Fruit fly (Drosophila melanogaster): ENCODE data around the gene Kcmf1.
A peak's percentile ranks its signal among the peaks of the same experiment; 100 is the strongest.

The Kcmf1 gene

DNA sequence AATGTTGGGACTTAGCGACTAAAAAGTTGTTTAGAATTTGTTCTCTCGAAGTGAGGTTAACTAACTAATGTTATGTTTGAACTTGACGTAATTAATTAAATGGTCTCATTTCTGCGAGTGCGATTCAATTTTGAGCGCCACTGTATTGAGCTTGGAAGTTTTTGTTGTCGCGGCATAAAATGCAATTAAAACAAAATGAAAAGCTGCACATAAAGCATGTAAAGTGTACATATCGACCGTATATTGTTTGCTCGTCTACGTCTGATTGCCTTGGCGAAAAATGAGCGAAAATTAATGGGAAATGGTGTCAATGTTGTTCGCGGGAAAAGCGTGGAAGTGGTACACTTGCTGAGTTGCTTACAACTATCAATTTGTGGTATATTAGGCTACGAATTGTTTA is 2.2 kb upstream of the Kcmf1 start:
- peak; percentile 95 for TF ChIP-seq tj (GFP tag; optimal IDR thresholded peaks at IDR 0.05)
- no peak for TF ChIP-seq toe (GFP tag; optimal IDR thresholded peaks at IDR 0.05)
- TF ChIP-seq CG1620 (GFP tag; optimal IDR thresholded peaks at IDR 0.05), result no peak
- peak; percentile 17 for TF ChIP-seq bab1 (GFP tag; optimal IDR thresholded peaks at IDR 0.05)

DNA sequence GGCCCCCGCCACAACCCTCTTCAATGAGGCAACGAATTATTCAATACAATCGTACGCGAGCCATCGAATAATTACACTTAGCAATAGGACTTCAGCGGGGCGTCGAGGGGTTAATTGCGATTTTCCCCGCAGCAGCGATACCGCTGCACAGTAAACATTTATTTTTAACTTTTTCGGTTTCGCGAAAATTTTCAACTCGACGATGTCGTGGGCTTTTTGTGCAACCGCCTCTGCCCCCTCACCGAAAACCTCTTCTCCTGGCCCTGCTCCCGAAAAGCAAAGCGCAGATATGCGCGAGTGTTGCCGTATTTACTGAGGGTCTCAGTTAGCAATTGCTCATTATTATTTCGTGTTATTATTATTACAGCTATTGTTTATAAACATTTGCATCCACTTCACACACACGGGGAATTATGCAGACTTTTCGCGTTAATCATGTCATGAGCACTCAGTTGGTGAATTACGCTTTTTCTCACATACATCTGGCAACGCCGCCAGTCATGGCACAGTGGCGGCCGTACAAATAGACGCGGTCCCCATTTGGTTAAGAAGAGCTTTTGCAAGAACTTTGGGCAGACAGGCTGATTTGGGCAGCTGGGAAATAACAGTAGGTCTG is 836 bp downstream of the Kcmf1 start:
- TF ChIP-seq CG7101 (tag; optimal IDR thresholded peaks at IDR 0.05) (peak; percentile 49), pad (GFP tag; optimal IDR thresholded peaks at IDR 0.05) (peak; percentile 93), CG14711 (tag; optimal IDR thresholded peaks at IDR 0.05) (peak; percentile 43), tj (GFP tag; optimal IDR thresholded peaks at IDR 0.05) (peak; percentile 62), CG7045 (GFP tag; optimal IDR thresholded peaks at IDR 0.05) (peak; percentile 50), CG33017 (tag; optimal IDR thresholded peaks at IDR 0.05) (peak; percentile 55), CG5204 (GFP tag; optimal IDR thresholded peaks at IDR 0.05) (no peak), Hr96 (GFP tag; optimal IDR thresholded peaks at IDR 0.05) (no peak), CG11617 (GFP tag; optimal IDR thresholded peaks at IDR 0.05) (peak; percentile 82), cnc (optimal IDR thresholded peaks at IDR 0.05) (no peak), CG1620 (GFP tag; optimal IDR thresholded peaks at IDR 0.05) (peak; percentile 61), cic (GFP tag; optimal IDR thresholded peaks at IDR 0.05) (peak; percentile 74), CG12768 (GFP tag; optimal IDR thresholded peaks at IDR 0.05) (peak; percentile 18), Mnt (GFP tag; optimal IDR thresholded peaks at IDR 0.05) (peak; percentile 84), Crg-1 (GFP tag; optimal IDR thresholded peaks at IDR 0.05) (peak; percentile 76), bab1 (GFP tag; optimal IDR thresholded peaks at IDR 0.05) (peak; percentile 71), Clk (GFP tag; optimal IDR thresholded peaks at IDR 0.05) (peak; percentile 61), toe (GFP tag; optimal IDR thresholded peaks at IDR 0.05) (no peak), kay (GFP tag; ENCODE audit: borderline replicate concordance) (no peak), ovo (GFP tag; optimal IDR thresholded peaks at IDR 0.05) (no peak)

DNA sequence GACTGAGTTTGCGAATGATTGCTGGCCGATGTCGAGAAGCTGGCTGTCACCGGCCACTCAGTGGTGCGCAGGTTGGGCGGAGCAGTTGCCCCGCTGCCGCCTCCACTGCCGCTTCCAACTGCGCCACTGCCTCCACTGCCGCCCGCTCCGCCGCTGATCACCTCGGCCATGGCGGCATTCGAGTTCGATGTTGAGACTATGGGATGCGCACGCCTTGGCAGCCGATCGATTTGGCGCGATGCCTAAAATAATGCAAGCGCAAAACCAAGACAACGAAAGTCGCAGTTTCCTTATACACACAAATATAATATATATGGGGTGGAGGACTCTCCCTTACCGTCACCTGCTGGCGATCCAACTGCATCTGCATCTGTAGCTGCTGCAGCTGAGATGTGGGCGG is 3.0 kb downstream of the Kcmf1 start:
- peak; percentile 52 for TF ChIP-seq CG7101 (tag; optimal IDR thresholded peaks at IDR 0.05)
- TF ChIP-seq CG33017 (tag; optimal IDR thresholded peaks at IDR 0.05), result peak; percentile 25
- peak; percentile 7 for TF ChIP-seq CG14711 (tag; optimal IDR thresholded peaks at IDR 0.05)
- no peak for TF ChIP-seq tj (GFP tag; optimal IDR thresholded peaks at IDR 0.05)
- TF ChIP-seq pad (GFP tag; optimal IDR thresholded peaks at IDR 0.05), result peak; percentile 71
- peak; percentile 20 for TF ChIP-seq CG1620 (GFP tag; optimal IDR thresholded peaks at IDR 0.05)
- peak; percentile 73 for TF ChIP-seq Mnt (GFP tag; optimal IDR thresholded peaks at IDR 0.05)
- no peak for TF ChIP-seq cnc (optimal IDR thresholded peaks at IDR 0.05)
- TF ChIP-seq CG7045 (GFP tag; optimal IDR thresholded peaks at IDR 0.05), result no peak
- TF ChIP-seq Clk (GFP tag; optimal IDR thresholded peaks at IDR 0.05), result peak; percentile 36
- TF ChIP-seq Hr96 (GFP tag; optimal IDR thresholded peaks at IDR 0.05), result no peak
- no peak for TF ChIP-seq kay (GFP tag; ENCODE audit: borderline replicate concordance)
- no peak for TF ChIP-seq toe (GFP tag; optimal IDR thresholded peaks at IDR 0.05)
- TF ChIP-seq CG5204 (GFP tag; optimal IDR thresholded peaks at IDR 0.05), result no peak
- TF ChIP-seq Crg-1 (GFP tag; optimal IDR thresholded peaks at IDR 0.05), result peak; percentile 21
- no peak for TF ChIP-seq ovo (GFP tag; optimal IDR thresholded peaks at IDR 0.05)
- peak; percentile 42 for TF ChIP-seq cic (GFP tag; optimal IDR thresholded peaks at IDR 0.05)
- no peak for TF ChIP-seq bab1 (GFP tag; optimal IDR thresholded peaks at IDR 0.05)
- peak; percentile 32 for TF ChIP-seq CG12768 (GFP tag; optimal IDR thresholded peaks at IDR 0.05)
- TF ChIP-seq CG11617 (GFP tag; optimal IDR thresholded peaks at IDR 0.05), result peak; percentile 64

DNA sequence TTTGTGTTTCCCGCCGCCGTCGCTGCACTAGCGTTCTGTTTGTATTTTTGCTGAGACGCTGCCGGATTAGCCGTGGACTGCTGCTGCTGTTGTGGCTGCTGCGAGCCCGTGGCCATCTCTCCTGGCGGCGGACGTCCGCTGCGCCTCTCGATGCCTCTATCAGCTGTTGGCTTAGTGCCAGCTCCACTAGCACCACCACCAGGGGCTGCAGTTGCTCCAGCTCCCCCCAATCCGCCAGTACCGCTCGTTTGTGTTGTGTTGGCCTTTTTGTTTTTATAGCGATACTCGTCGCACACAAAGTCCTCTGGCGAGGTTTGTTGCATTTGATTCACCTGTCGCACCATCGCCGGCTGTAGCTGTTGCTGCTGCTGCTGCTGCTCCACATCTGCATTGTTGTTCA is 4.0 kb downstream of the Kcmf1 start:
- TF ChIP-seq Hr96 (GFP tag; optimal IDR thresholded peaks at IDR 0.05) (no peak), toe (GFP tag; optimal IDR thresholded peaks at IDR 0.05) (no peak), Crg-1 (GFP tag; optimal IDR thresholded peaks at IDR 0.05) (peak; percentile 27), CG11617 (GFP tag; optimal IDR thresholded peaks at IDR 0.05) (no peak), bab1 (GFP tag; optimal IDR thresholded peaks at IDR 0.05) (no peak), CG1620 (GFP tag; optimal IDR thresholded peaks at IDR 0.05) (peak; percentile 34), Clk (GFP tag; optimal IDR thresholded peaks at IDR 0.05) (peak; percentile 29), ovo (GFP tag; optimal IDR thresholded peaks at IDR 0.05) (no peak), CG5204 (GFP tag; optimal IDR thresholded peaks at IDR 0.05) (no peak), CG33017 (tag; optimal IDR thresholded peaks at IDR 0.05) (no peak), CG7101 (tag; optimal IDR thresholded peaks at IDR 0.05) (no peak), pad (GFP tag; optimal IDR thresholded peaks at IDR 0.05) (peak; percentile 53), kay (GFP tag; ENCODE audit: borderline replicate concordance) (no peak), Mnt (GFP tag; optimal IDR thresholded peaks at IDR 0.05) (peak; percentile 43), tj (GFP tag; optimal IDR thresholded peaks at IDR 0.05) (no peak), cic (GFP tag; optimal IDR thresholded peaks at IDR 0.05) (no peak), CG14711 (tag; optimal IDR thresholded peaks at IDR 0.05) (no peak)

DNA sequence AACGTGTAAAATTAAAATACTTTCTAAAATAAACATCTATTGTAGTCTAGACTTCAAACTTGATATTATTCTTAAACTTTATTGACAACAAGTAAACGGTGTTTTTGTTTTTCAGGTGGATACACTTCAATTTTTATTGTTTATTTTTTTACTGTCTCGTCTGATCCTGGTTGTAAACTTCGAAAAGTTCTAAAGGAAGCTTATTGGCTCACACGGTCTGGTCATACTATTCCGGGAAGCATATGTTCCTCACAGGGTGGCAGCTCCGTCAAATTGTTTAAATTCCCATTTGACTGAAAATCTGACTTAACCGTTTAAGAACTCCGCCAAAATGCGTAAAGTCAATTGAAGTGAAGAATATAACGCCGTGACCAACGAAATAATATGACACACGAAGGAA is 6.5 kb downstream of the Kcmf1 start, which contains the start of gene CG11983:
CG11983 (plus strand) TSS at position 120 of the 400 bp plus-strand sequence.
- no peak for TF ChIP-seq CG7045 (GFP tag; optimal IDR thresholded peaks at IDR 0.05)
- TF ChIP-seq CG11617 (GFP tag; optimal IDR thresholded peaks at IDR 0.05), result peak; percentile 10
- no peak for TF ChIP-seq CG1620 (GFP tag; optimal IDR thresholded peaks at IDR 0.05)
- TF ChIP-seq CG7101 (tag; optimal IDR thresholded peaks at IDR 0.05), result no peak
- TF ChIP-seq CG14711 (tag; optimal IDR thresholded peaks at IDR 0.05), result no peak
- no peak for TF ChIP-seq cnc (optimal IDR thresholded peaks at IDR 0.05)
- TF ChIP-seq pad (GFP tag; optimal IDR thresholded peaks at IDR 0.05), result no peak
- no peak for TF ChIP-seq CG12768 (GFP tag; optimal IDR thresholded peaks at IDR 0.05)
- no peak for TF ChIP-seq Mnt (GFP tag; optimal IDR thresholded peaks at IDR 0.05)
- no peak for TF ChIP-seq tj (GFP tag; optimal IDR thresholded peaks at IDR 0.05)
- TF ChIP-seq Clk (GFP tag; optimal IDR thresholded peaks at IDR 0.05), result no peak
- TF ChIP-seq toe (GFP tag; optimal IDR thresholded peaks at IDR 0.05), result no peak
- TF ChIP-seq CG33017 (tag; optimal IDR thresholded peaks at IDR 0.05), result no peak
- TF ChIP-seq ovo (GFP tag; optimal IDR thresholded peaks at IDR 0.05), result no peak
- peak; percentile 35 for TF ChIP-seq bab1 (GFP tag; optimal IDR thresholded peaks at IDR 0.05)
- no peak for TF ChIP-seq Hr96 (GFP tag; optimal IDR thresholded peaks at IDR 0.05)
- no peak for TF ChIP-seq Crg-1 (GFP tag; optimal IDR thresholded peaks at IDR 0.05)
- TF ChIP-seq CG5204 (GFP tag; optimal IDR thresholded peaks at IDR 0.05), result no peak
- TF ChIP-seq kay (GFP tag; ENCODE audit: borderline replicate concordance), result no peak
- peak; percentile 28 for TF ChIP-seq cic (GFP tag; optimal IDR thresholded peaks at IDR 0.05)
